Worm (Caenorhabditis elegans): ENCODE data around the gene srbc-82.

Gene srbc-82

DNA sequence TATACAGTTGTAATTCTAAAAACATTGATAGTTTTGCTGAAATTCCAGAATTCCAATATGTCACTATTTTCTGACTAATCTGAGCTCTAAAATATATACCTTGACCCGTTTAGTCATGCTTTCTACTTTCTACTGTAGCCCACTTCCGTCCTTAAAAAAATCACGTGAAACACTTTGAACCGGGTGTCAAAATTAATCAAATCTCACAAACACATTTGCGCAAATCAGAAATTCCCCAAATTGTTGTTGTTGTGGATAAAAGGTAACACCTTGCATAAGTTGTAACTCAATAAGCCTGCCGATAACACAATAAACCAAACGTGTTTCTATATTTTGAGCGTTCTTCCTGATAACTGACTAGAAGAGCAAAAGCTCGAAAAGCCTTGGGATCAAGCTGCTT is 6.9 kb downstream of the srbc-82 start, which contains the start of gene srxa-7:
Gene srxa-7 (plus strand): TSS at position 301 of the 400 bp plus-strand sequence.
- TF ChIP-seq elt-1 (tag; optimal IDR thresholded peaks at IDR 0.05; ENCODE audit: borderline replicate concordance, insufficient read depth) (no peak), ztf-11 (tag; optimal IDR thresholded peaks at IDR 0.05) (no peak), mep-1 (tag; optimal IDR thresholded peaks at IDR 0.05) (no peak), snpc-4 (tag; optimal IDR thresholded peaks at IDR 0.05) (no peak), ces-1 (GFP tag; optimal IDR thresholded peaks at IDR 0.05) (no peak), elt-3 (tag; optimal IDR thresholded peaks at IDR 0.05) (no peak), lin-32 (GFP tag; optimal IDR thresholded peaks at IDR 0.05) (no peak), ceh-83 (GFP tag; optimal IDR thresholded peaks at IDR 0.05) (no peak), cnd-1 (tag; optimal IDR thresholded peaks at IDR 0.05) (no peak), bed-3 (GFP tag; optimal IDR thresholded peaks at IDR 0.05) (no peak), hlh-1 (tag; optimal IDR thresholded peaks at IDR 0.05) (no peak), nhr-76 (tag; optimal IDR thresholded peaks at IDR 0.05) (no peak), nhr-2 (tag; optimal IDR thresholded peaks at IDR 0.05) (no peak), mab-5 (tag; optimal IDR thresholded peaks at IDR 0.05) (no peak), zip-8 (tag; optimal IDR thresholded peaks at IDR 0.05) (no peak)

DNA sequence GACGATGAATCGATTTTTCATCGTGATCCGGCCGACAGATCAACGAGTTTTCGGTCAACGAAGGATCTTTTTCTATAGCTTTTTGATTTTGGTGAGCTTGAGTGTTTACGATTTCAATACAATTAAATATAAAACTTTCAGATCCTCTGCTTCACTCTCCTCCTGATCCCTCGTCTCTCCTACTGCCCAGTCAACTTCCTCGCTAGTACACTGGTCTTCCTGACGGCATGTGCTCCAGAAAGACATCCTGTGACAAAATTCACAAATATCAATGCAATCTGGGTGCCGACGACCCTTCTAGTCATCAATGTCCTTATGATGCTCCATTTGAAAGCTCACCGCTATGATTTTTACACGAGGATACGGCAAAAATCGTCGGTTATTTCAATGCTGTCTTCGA is 8.0 kb downstream of the srbc-82 start:
- no peak for TF ChIP-seq flh-1 (GFP tag; optimal IDR thresholded peaks at IDR 0.05)
- TF ChIP-seq unc-62 (GFP tag; optimal IDR thresholded peaks at IDR 0.05): no peak
- TF ChIP-seq lin-13 (tag; optimal IDR thresholded peaks at IDR 0.05): no peak
- TF ChIP-seq ztf-11 (tag; optimal IDR thresholded peaks at IDR 0.05): no peak
- TF ChIP-seq elt-1 (tag; optimal IDR thresholded peaks at IDR 0.05; ENCODE audit: borderline replicate concordance, insufficient read depth): no peak
- TF ChIP-seq nhr-237 (tag; optimal IDR thresholded peaks at IDR 0.05): no peak
- no peak for TF ChIP-seq M03D4.4 (tag; optimal IDR thresholded peaks at IDR 0.05)
- no peak for TF ChIP-seq ceh-43 (GFP tag; optimal IDR thresholded peaks at IDR 0.05)
- no peak for TF ChIP-seq ces-1 (GFP tag; optimal IDR thresholded peaks at IDR 0.05)
- no peak for TF ChIP-seq mls-2 (tag; optimal IDR thresholded peaks at IDR 0.05)
- no peak for TF ChIP-seq unc-39 (tag; optimal IDR thresholded peaks at IDR 0.05)
- TF ChIP-seq sptf-1 (tag; optimal IDR thresholded peaks at IDR 0.05): no peak

DNA sequence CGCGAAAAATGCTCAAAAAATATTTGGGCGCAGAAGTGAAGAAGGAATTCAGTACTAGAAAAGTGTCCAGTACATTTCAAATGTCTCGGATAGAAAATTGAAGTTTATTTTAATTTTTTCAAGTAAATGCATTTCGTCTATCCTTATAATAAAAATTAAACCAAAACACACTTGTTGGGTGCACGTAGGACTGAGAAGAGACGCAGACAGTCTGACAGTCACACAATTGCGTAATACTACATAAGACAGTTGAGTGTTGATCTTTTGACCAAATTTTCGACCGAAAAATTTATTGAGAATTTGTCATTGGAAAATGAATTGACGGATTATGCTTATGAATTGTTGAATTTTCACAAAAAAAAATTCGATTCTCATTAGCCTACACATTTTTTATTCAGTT is 9.1 kb downstream of the srbc-82 start, which contains the start of gene oac-7:
Gene oac-7 (plus strand): TSS at position 283 of the 400 bp plus-strand sequence.
- TF ChIP-seq zip-8 (tag; optimal IDR thresholded peaks at IDR 0.05) (peak; percentile 74), ceh-39 (tag; optimal IDR thresholded peaks at IDR 0.05) (no peak), nhr-28 (tag; optimal IDR thresholded peaks at IDR 0.05) (peak; percentile 12)

DNA sequence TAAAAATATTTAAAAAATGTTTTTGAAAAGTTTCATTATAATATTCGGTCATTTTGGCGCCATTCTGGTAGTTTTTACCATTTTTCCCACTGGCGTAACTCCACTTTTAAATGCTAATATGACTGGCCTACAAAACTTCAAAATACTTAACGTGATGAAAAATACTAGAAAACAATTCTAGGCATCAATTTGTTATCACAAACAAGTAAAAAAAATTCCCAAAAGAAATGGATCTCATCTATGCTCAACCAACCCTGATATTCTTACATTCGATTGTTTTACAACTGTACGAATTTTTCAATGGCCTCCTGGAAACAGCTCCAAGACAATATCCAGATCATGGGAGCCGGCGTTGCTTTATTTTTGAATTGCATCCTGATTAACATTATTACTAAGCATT is 14.6 kb downstream of the srbc-82 start, which contains the start of gene str-214:
Gene str-214 (plus strand): TSS at position 301 of the 400 bp plus-strand sequence.
- TF ChIP-seq nhr-2 (tag; optimal IDR thresholded peaks at IDR 0.05): no peak
- no peak for TF ChIP-seq zip-8 (tag; optimal IDR thresholded peaks at IDR 0.05)
- no peak for TF ChIP-seq hlh-1 (tag; optimal IDR thresholded peaks at IDR 0.05)
- no peak for TF ChIP-seq nhr-76 (tag; optimal IDR thresholded peaks at IDR 0.05)
- no peak for TF ChIP-seq blmp-1 (tag; optimal IDR thresholded peaks at IDR 0.05)
- no peak for TF ChIP-seq unc-39 (tag; optimal IDR thresholded peaks at IDR 0.05)

DNA sequence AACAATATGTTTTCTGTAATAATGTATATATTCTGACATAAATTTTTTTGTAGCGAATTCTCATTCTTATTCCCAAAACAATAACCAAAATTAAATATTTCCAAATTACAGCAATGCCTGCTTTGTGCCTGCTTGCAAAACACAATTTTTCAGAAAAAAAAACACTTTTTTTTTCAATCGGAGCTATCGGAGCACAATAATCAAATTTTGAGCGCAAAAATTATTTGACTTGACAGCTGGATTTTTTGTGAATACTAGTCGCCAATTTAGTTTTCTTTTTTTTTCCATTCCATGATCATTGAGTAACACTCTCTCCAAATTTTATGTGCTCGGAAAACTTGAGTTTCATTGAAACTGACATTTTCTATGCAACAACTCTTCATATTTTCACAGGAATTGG is 16.9 kb downstream of the srbc-82 start, which contains the start of gene srh-180:
Gene srh-180 (plus strand): TSS at position 301 of the 400 bp plus-strand sequence.
- TF ChIP-seq nhr-12 (tag; optimal IDR thresholded peaks at IDR 0.05) (no peak), hlh-1 (tag; optimal IDR thresholded peaks at IDR 0.05) (no peak), lin-13 (tag; optimal IDR thresholded peaks at IDR 0.05) (no peak), blmp-1 (tag; optimal IDR thresholded peaks at IDR 0.05) (no peak), nhr-237 (tag; optimal IDR thresholded peaks at IDR 0.05) (no peak), sem-2 (GFP tag; optimal IDR thresholded peaks at IDR 0.05) (no peak), tbx-8 (GFP tag; optimal IDR thresholded peaks at IDR 0.05) (no peak), unc-39 (tag; optimal IDR thresholded peaks at IDR 0.05) (no peak), ztf-11 (tag; optimal IDR thresholded peaks at IDR 0.05) (no peak), pha-4 (tag; optimal IDR thresholded peaks at IDR 0.05) (no peak), bed-3 (GFP tag; optimal IDR thresholded peaks at IDR 0.05) (no peak), M03D4.4 (tag; optimal IDR thresholded peaks at IDR 0.05) (no peak), flh-1 (GFP tag; optimal IDR thresholded peaks at IDR 0.05) (no peak), mab-5 (tag; optimal IDR thresholded peaks at IDR 0.05) (no peak), elt-3 (tag; optimal IDR thresholded peaks at IDR 0.05) (no peak), mep-1 (tag; optimal IDR thresholded peaks at IDR 0.05) (no peak), cnd-1 (tag; optimal IDR thresholded peaks at IDR 0.05) (no peak), lin-32 (GFP tag; optimal IDR thresholded peaks at IDR 0.05) (no peak)

Measured in whole organism, mixed stage, embryonic.